Worm (Caenorhabditis elegans) whole organism, L4 larva: Measurements from ENCODE around the gene chin-1.

Source experiments
- F44E2.7 ChIP-seq: fragments of 200-800 bp; sonication (Bioruptor generic); IDR thresholded peaks from 2 replicates; pipeline ENCODE4 v2.1.2; 2022; ENCODE audit warnings: missing genetic modification characterization, missing compliant biosample characterization
- R02D3.7 ChIP-seq: fragments of 150-350 bp; sonication (generic microtip); optimal IDR thresholded peaks from 3 replicates; lab custom pipeline; 2014; ENCODE audit warnings: missing biosample characterization, missing genetic modification characterization
- Y105C5A.15 ChIP-seq: fragments of 200-800 bp; sonication (Bioruptor generic); IDR thresholded peaks from 2 replicates; pipeline ENCODE4 v1.3.6; 2022; ENCODE audit warnings: missing genetic modification characterization, missing compliant biosample characterization
- Y5F2A.4 ChIP-seq: fragments of 200-800 bp; sonication (Bioruptor generic); optimal IDR thresholded peaks from 2 replicates; lab custom pipeline; 2018; ENCODE audit warnings: mild to moderate bottlenecking, missing genetic modification characterization, missing compliant biosample characterization
- aha-1 ChIP-seq: fragments of 150-350 bp; peaks from one replicate; lab custom pipeline; 2014; ENCODE audit warnings: missing biosample characterization, missing genetic modification characterization
- ama-1 ChIP-seq: fragments of 150-350 bp; optimal IDR thresholded peaks from 2 replicates; lab custom pipeline; 2014; ENCODE audit warnings: inconsistent platforms, mixed read lengths
- attf-4 ChIP-seq: sonication (generic microtip); optimal IDR thresholded peaks from 3 replicates; lab custom pipeline; 2017; ENCODE audit warnings: missing biosample characterization, missing genetic modification characterization
- ceh-28 ChIP-seq: fragments of 150-350 bp; optimal IDR thresholded peaks from 2 replicates; lab custom pipeline; 2014; ENCODE audit warnings: missing biosample characterization, missing genetic modification reagents, missing genetic modification characterization
- ceh-32 ChIP-seq: sonication (generic microtip); optimal IDR thresholded peaks from 2 replicates; lab custom pipeline; 2016; ENCODE audit warnings: mild to moderate bottlenecking, missing genetic modification characterization, missing compliant biosample characterization; ENCODE audit not compliant: poor library complexity
- ceh-62 ChIP-seq: sonication (generic microtip); optimal IDR thresholded peaks from 2 replicates; lab custom pipeline; 2017; ENCODE audit warnings: missing biosample characterization, missing genetic modification characterization
- ctbp-1 ChIP-seq: fragments of 200-800 bp; sonication (Bioruptor generic); IDR thresholded peaks from 2 replicates; pipeline ENCODE4 v1.3.6; 2022; ENCODE audit warnings: missing genetic modification reagents, missing genetic modification characterization, missing compliant biosample characterization
- daf-12 ChIP-seq: fragments of 150-350 bp; optimal IDR thresholded peaks from 2 replicates; lab custom pipeline; 2014; ENCODE audit warnings: missing biosample characterization, missing genetic modification reagents, missing genetic modification characterization
- daf-8 ChIP-seq: fragments of 200-800 bp; sonication (Bioruptor generic); IDR thresholded peaks from 2 replicates; pipeline ENCODE4 v1.3.6; 2022; ENCODE audit warnings: missing genetic modification characterization, missing compliant biosample characterization
- fkh-10 ChIP-seq: fragments of 150-350 bp; optimal IDR thresholded peaks from 2 replicates; lab custom pipeline; 2014; ENCODE audit warnings: missing biosample characterization, missing genetic modification reagents, missing genetic modification characterization
- gei-8 ChIP-seq: fragments of 200-800 bp; sonication (Bioruptor generic); optimal IDR thresholded peaks from 2 replicates; lab custom pipeline; 2018; ENCODE audit warnings: mild to moderate bottlenecking, missing genetic modification characterization, missing compliant biosample characterization
- hlh-11 ChIP-seq: fragments of 200-800 bp; sonication (Bioruptor generic); optimal IDR thresholded peaks from 2 replicates; lab custom pipeline; 2018; ENCODE audit warnings: mild to moderate bottlenecking, missing genetic modification characterization, missing compliant biosample characterization
- hlh-30 ChIP-seq: sonication (generic microtip); optimal IDR thresholded peaks from 2 replicates; lab custom pipeline; 2017; ENCODE audit warnings: antibody characterized with exemption, mild to moderate bottlenecking, missing genetic modification characterization, missing compliant biosample characterization; ENCODE audit not compliant: insufficient read depth
- jun-1 ChIP-seq: fragments of 150-350 bp; optimal IDR thresholded peaks from 2 replicates; lab custom pipeline; 2014; ENCODE audit warnings: missing biosample characterization, missing genetic modification reagents, missing genetic modification characterization
- lim-7 ChIP-seq: fragments of 200-800 bp; sonication (Bioruptor generic); IDR thresholded peaks from 2 replicates; pipeline ENCODE4 v1.3.6; 2022; ENCODE audit warnings: missing genetic modification characterization, missing compliant biosample characterization
- lin-1 ChIP-seq: fragments of 200-800 bp; sonication (Bioruptor generic); IDR thresholded peaks from 2 replicates; pipeline ENCODE4 v1.3.6; 2022; ENCODE audit warnings: missing genetic modification reagents, missing genetic modification characterization, missing compliant biosample characterization
- lin-29 ChIP-seq: fragments of 200-800 bp; sonication (Bioruptor generic); IDR thresholded peaks from 2 replicates; pipeline ENCODE4 v1.3.6; 2022; ENCODE audit warnings: missing genetic modification reagents, missing genetic modification characterization, missing compliant biosample characterization
- lin-38 ChIP-seq: fragments of 200-800 bp; sonication (Bioruptor generic); IDR thresholded peaks from 2 replicates; pipeline ENCODE4 v1.3.6; 2022; ENCODE audit warnings: missing genetic modification reagents, missing genetic modification characterization, missing compliant biosample characterization
- lin-39 ChIP-seq: fragments of 150-350 bp; optimal IDR thresholded peaks from 2 replicates; lab custom pipeline; 2014; ENCODE audit warnings: missing biosample characterization, missing genetic modification reagents, missing genetic modification characterization
- madf-5 ChIP-seq, 2 experiments: fragments of 200-800 bp; sonication (Bioruptor generic); IDR thresholded peaks; 2 replicates each; pipeline ENCODE4 v1.3.6; 2022; ENCODE audit warnings: missing compliant biosample characterization in 2 of 2, missing genetic modification characterization in 2 of 2
- mxl-3 ChIP-seq: fragments of 200-800 bp; sonication (Bioruptor generic); optimal IDR thresholded peaks from 2 replicates; lab custom pipeline; 2018; ENCODE audit warnings: mild to moderate bottlenecking, missing genetic modification characterization, missing compliant biosample characterization
- nhr-76 ChIP-seq: fragments of 150-350 bp; optimal IDR thresholded peaks from 2 replicates; lab custom pipeline; 2014; ENCODE audit warnings: missing biosample characterization, missing genetic modification characterization
- php-3 ChIP-seq: fragments of 200-800 bp; sonication (Bioruptor generic); IDR thresholded peaks from 2 replicates; pipeline ENCODE4 v1.3.6; 2022; ENCODE audit warnings: missing genetic modification reagents, missing genetic modification characterization, missing compliant biosample characterization
- sdz-12 ChIP-seq: fragments of 200-800 bp; sonication (Bioruptor generic); optimal IDR thresholded peaks from 2 replicates; lab custom pipeline; 2018; ENCODE audit warnings: mild to moderate bottlenecking, missing genetic modification characterization, missing compliant biosample characterization
- set-16 ChIP-seq: fragments of 200-800 bp; sonication (Bioruptor generic); IDR thresholded peaks from 2 replicates; pipeline ENCODE4 v1.3.6; 2022; ENCODE audit warnings: missing genetic modification reagents, missing genetic modification characterization, missing compliant biosample characterization
- spr-1 ChIP-seq: sonication (generic microtip); optimal IDR thresholded peaks from 2 replicates; lab custom pipeline; 2016; ENCODE audit warnings: mild to moderate bottlenecking, missing genetic modification characterization, missing compliant biosample characterization
- zag-1 ChIP-seq: fragments of 150-350 bp; optimal IDR thresholded peaks from 2 replicates; lab custom pipeline; 2014; ENCODE audit warnings: missing biosample characterization, missing genetic modification characterization

Gene chin-1

ce11 chrIII:1058881-1059280 lies 21.9 kb upstream of the chin-1 start:
- no peak for TF ChIP-seq daf-12
- TF ChIP-seq ceh-28, result peak; percentile 52

DNA sequence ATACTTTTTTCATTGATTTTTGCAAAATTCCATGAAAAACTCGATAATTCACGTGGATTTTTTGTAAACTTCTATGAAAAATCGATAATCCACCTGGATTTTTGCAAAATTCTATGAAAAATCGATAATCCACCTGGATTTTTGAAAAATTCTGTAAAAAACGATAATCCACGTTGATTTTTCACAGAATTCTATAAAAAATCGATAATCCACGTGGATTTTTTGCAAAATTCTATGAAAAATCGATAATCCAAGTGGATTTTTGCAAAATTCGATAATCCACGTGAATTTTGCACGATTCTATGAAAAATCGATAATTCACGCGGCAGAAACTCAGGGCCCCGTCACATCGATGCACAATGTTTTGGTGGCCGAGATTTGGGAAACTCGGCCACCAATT lies 21.1 kb upstream of the chin-1 start:
- TF ChIP-seq Y105C5A.15 (GFP tag; lab: Robert Waterston, UW) (no peak), ceh-28 (peak; percentile 89)
- TF ChIP-seq, all 104 proteins: peak for 1

- TF ChIP-seq ceh-28, result peak; percentile 76
Observed at ce11 chrIII:1056989-1057687, 20.1 kb upstream of the chin-1 start.

DNA sequence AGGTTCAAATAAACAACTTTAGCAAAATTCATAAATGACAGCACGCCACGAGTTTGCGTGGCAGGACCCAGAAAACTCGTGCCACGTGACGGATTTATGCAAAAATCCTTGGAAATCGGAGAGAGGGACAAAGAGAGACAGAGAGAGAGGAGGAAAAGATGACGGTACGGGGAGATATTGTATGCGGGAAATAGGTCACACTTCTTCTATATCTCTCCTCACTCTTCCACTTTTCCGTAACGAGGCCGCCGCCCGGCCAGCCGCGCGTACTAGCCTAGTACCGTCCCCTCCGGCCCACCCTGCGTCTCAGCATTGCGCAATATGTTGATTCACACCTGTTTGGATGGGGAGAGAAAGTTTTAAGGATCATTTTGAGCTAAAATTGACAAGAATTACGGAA lies 17.1 kb upstream of the chin-1 start:
- TF ChIP-seq hlh-11 (tag; lab: Kevin White, UChicago), result no peak
- TF ChIP-seq attf-4 (tag; lab: Kevin White, UChicago), result no peak
- no peak for TF ChIP-seq ceh-32 (tag; lab: Kevin White, UChicago)
- TF ChIP-seq aha-1 (tag; lab: Kevin White, UChicago), result peak; percentile 28
- TF ChIP-seq lin-1 (GFP tag; lab: Robert Waterston, UW), result no peak
- no peak for TF ChIP-seq Y5F2A.4 (GFP tag; lab: Kevin White, UChicago)
- no peak for TF ChIP-seq zag-1
- TF ChIP-seq ceh-62 (tag; lab: Kevin White, UChicago), result no peak
- TF ChIP-seq daf-8 (GFP tag; lab: Robert Waterston, UW), result no peak
- no peak for TF ChIP-seq R02D3.7 (tag; lab: Kevin White, UChicago)
- peak; percentile 32; the same call in 1 of the 2 replicates for TF ChIP-seq set-16 (GFP tag; lab: Robert Waterston, UW)
- no peak for TF ChIP-seq fkh-10 (GFP tag; lab: Kevin White, UChicago)
- TF ChIP-seq jun-1, result no peak

ce11 chrIII:1053067-1053466 lies 16.1 kb upstream of the chin-1 start, which contains the start of gene fbxo-11.2:
TSS of gene fbxo-11.2 (minus strand) at chrIII:1053242.
- TF ChIP-seq lin-38 (GFP tag; lab: Robert Waterston, UW), result 0 out of 2 replicates have a peak, but pooled peaks have one; percentile 18
- peak; percentile 67 for TF ChIP-seq mxl-3 (GFP tag; lab: Kevin White, UChicago)
- no peak for TF ChIP-seq R02D3.7 (tag; lab: Kevin White, UChicago)
- TF ChIP-seq hlh-11 (tag; lab: Kevin White, UChicago), result peak; percentile 24
- no peak for TF ChIP-seq gei-8
- TF ChIP-seq spr-1 (tag; lab: Kevin White, UChicago), result no peak
- TF ChIP-seq set-16 (GFP tag; lab: Robert Waterston, UW), result peak; percentile 81
- peak; percentile 9 for TF ChIP-seq hlh-30 (tag; lab: Kevin White, UChicago)

- 0 out of 2 replicates have a peak, but pooled peaks have one; percentile 5 for TF ChIP-seq php-3 (GFP tag; lab: Robert Waterston, UW)
- TF ChIP-seq lin-1 (GFP tag; lab: Robert Waterston, UW), result no peak
Observed at ce11 chrIII:1052291-1052690, 15.3 kb upstream of the chin-1 start.

DNA sequence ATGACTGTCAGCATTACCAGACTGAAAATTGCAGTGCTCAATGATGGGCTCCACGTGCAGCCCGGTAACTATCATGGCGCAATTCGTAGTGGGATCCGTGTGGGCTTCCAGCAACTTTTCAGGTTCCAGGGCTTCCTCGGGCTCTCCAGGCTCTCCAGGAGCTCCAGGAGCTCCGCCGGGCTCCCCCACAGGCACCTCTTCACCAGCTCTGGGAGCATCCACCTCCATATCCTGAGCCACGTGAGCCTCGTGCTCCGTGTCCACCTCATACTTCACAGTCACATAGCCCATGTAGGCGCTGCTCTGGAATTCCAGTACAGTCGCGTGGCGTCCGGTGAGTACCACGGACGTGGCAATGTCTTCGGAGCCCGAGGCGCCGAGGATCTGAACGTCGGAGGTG lies 14.9 kb upstream of the chin-1 start:
- TF ChIP-seq ctbp-1 (GFP tag; lab: Robert Waterston, UW) (0 out of 2 replicates have a peak, but pooled peaks have one; percentile 17), nhr-76 (no peak), lin-39 (tag; lab: Kevin White, UChicago) (no peak), lim-7 (GFP tag; lab: Robert Waterston, UW) (no peak), sdz-12 (GFP tag; lab: Kevin White, UChicago) (no peak), R02D3.7 (tag; lab: Kevin White, UChicago) (no peak), lin-29 (GFP tag; lab: Robert Waterston, UW) (no peak), set-16 (GFP tag; lab: Robert Waterston, UW) (peak; percentile 94), madf-5 (GFP tag; IDR thresholded peaks at IDR 0.05; lab: Robert Waterston, UW) (0 out of 4 replicates have a peak, but pooled peaks of 1 of the 2 experiments have one; percentile 27), F44E2.7 (GFP tag; lab: Robert Waterston, UW) (no peak), ama-1 (lab: Kevin White, UChicago) (no peak), ceh-28 (no peak)
